Worm (Caenorhabditis elegans) whole organism, L4 larva: ENCODE measurements around the gene acr-2.

Source experiments
- D1046.2 ChIP-seq: fragments of 200-800 bp; sonication (Bioruptor generic); IDR thresholded peaks from 2 replicates; pipeline ENCODE4 v1.3.6; 2022; ENCODE audit warnings: missing genetic modification characterization, missing compliant biosample characterization
- F10B5.3 ChIP-seq: sonication (generic microtip); optimal IDR thresholded peaks from 2 replicates; lab custom pipeline; 2016; ENCODE audit warnings: mild to moderate bottlenecking, missing genetic modification characterization, missing compliant biosample characterization
- F26F4.8 ChIP-seq: fragments of 200-800 bp; sonication (Bioruptor generic); conservative IDR thresholded peaks from 2 replicates; pipeline ENCODE4 v1.3.6; 2022; ENCODE audit warnings: missing genetic modification characterization, missing compliant biosample characterization
- F37D6.2 ChIP-seq: sonication (generic microtip); optimal IDR thresholded peaks from 2 replicates; lab custom pipeline; 2016; ENCODE audit warnings: mild to moderate bottlenecking, missing genetic modification characterization, missing compliant biosample characterization
- F49E8.2 ChIP-seq: sonication (generic microtip); optimal IDR thresholded peaks from 2 replicates; lab custom pipeline; 2016; ENCODE audit warnings: missing compliant biosample characterization, mild to moderate bottlenecking, missing genetic modification characterization, borderline replicate concordance
- Y75B8A.6 ChIP-seq: fragments of 200-800 bp; sonication (Bioruptor generic); IDR thresholded peaks from 2 replicates; pipeline ENCODE4 v1.3.6; 2022; ENCODE audit warnings: missing genetic modification reagents, missing genetic modification characterization, missing compliant biosample characterization
- aha-1 ChIP-seq: fragments of 150-350 bp; peaks from one replicate; lab custom pipeline; 2014; ENCODE audit warnings: missing biosample characterization, missing genetic modification characterization
- aly-2 ChIP-seq: sonication (generic microtip); optimal IDR thresholded peaks from 2 replicates; lab custom pipeline; 2018; ENCODE audit warnings: missing biosample characterization, missing genetic modification characterization
- ama-1 ChIP-seq: fragments of 150-350 bp; optimal IDR thresholded peaks from 2 replicates; lab custom pipeline; 2014; ENCODE audit warnings: inconsistent platforms, mixed read lengths
- ceh-20 ChIP-seq: fragments of 200-800 bp; sonication (Bioruptor generic); IDR thresholded peaks from 2 replicates; pipeline ENCODE4 v1.3.6; 2022; ENCODE audit warnings: missing genetic modification reagents, missing genetic modification characterization, missing compliant biosample characterization
- ceh-32 ChIP-seq: sonication (generic microtip); optimal IDR thresholded peaks from 2 replicates; lab custom pipeline; 2016; ENCODE audit warnings: mild to moderate bottlenecking, missing genetic modification characterization, missing compliant biosample characterization; ENCODE audit not compliant: poor library complexity
- cey-2 ChIP-seq: sonication (generic microtip); optimal IDR thresholded peaks from 3 replicates; lab custom pipeline; 2017; ENCODE audit warnings: missing genetic modification characterization, mild to moderate bottlenecking, missing compliant biosample characterization, antibody characterized with exemption, borderline replicate concordance; ENCODE audit not compliant: insufficient read depth
- dmd-8 ChIP-seq: fragments of 200-800 bp; sonication (Bioruptor generic); IDR thresholded peaks from 2 replicates; pipeline ENCODE4 v1.3.6; 2022; ENCODE audit warnings: missing genetic modification characterization, missing compliant biosample characterization
- dmd-9 ChIP-seq: fragments of 200-800 bp; sonication (Bioruptor generic); IDR thresholded peaks from 2 replicates; pipeline ENCODE4 v1.3.6; 2022; ENCODE audit warnings: missing genetic modification reagents, missing genetic modification characterization, missing compliant biosample characterization
- duxl-1 ChIP-seq: sonication (generic microtip); optimal IDR thresholded peaks from 2 replicates; lab custom pipeline; 2016; ENCODE audit warnings: mild to moderate bottlenecking, missing genetic modification characterization, moderate library complexity, missing compliant biosample characterization; ENCODE audit not compliant: poor library complexity
- dve-1 ChIP-seq: sonication (generic microtip); optimal IDR thresholded peaks from 2 replicates; lab custom pipeline; 2017; ENCODE audit warnings: antibody characterized with exemption, mild to moderate bottlenecking, missing genetic modification characterization, missing compliant biosample characterization; ENCODE audit not compliant: insufficient read depth
- fkh-10 ChIP-seq: fragments of 150-350 bp; optimal IDR thresholded peaks from 2 replicates; lab custom pipeline; 2014; ENCODE audit warnings: missing biosample characterization, missing genetic modification reagents, missing genetic modification characterization
- hlh-30 ChIP-seq: sonication (generic microtip); optimal IDR thresholded peaks from 2 replicates; lab custom pipeline; 2017; ENCODE audit warnings: antibody characterized with exemption, mild to moderate bottlenecking, missing genetic modification characterization, missing compliant biosample characterization; ENCODE audit not compliant: insufficient read depth
- hmg-1.1 ChIP-seq: fragments of 200-800 bp; sonication (Bioruptor generic); IDR thresholded peaks from 2 replicates; pipeline ENCODE4 v1.3.6; 2022; ENCODE audit warnings: missing genetic modification reagents, missing genetic modification characterization, missing compliant biosample characterization
- lin-13 ChIP-seq: fragments of 150-350 bp; optimal IDR thresholded peaks from 2 replicates; lab custom pipeline; 2014; ENCODE audit warnings: missing biosample characterization, missing genetic modification reagents, missing genetic modification characterization
- lin-39 ChIP-seq: fragments of 150-350 bp; optimal IDR thresholded peaks from 2 replicates; lab custom pipeline; 2014; ENCODE audit warnings: missing biosample characterization, missing genetic modification reagents, missing genetic modification characterization
- mep-1 ChIP-seq: fragments of 150-350 bp; sonication (generic microtip); optimal IDR thresholded peaks from 3 replicates; lab custom pipeline; 2014; ENCODE audit warnings: missing biosample characterization, missing genetic modification characterization
- mxl-2 ChIP-seq: fragments of 200-800 bp; sonication (Bioruptor generic); conservative IDR thresholded peaks from 2 replicates; pipeline ENCODE4 v1.3.6; 2022; ENCODE audit warnings: missing genetic modification reagents, missing genetic modification characterization, missing compliant biosample characterization
- mxl-3 ChIP-seq: fragments of 200-800 bp; sonication (Bioruptor generic); optimal IDR thresholded peaks from 2 replicates; lab custom pipeline; 2018; ENCODE audit warnings: mild to moderate bottlenecking, missing genetic modification characterization, missing compliant biosample characterization
- nhr-237 ChIP-seq: sonication (generic microtip); optimal IDR thresholded peaks from 2 replicates; lab custom pipeline; 2017; ENCODE audit warnings: missing biosample characterization, missing genetic modification characterization
- nhr-25 ChIP-seq: sonication (generic microtip); optimal IDR thresholded peaks from 2 replicates; lab custom pipeline; 2017; ENCODE audit warnings: missing genetic modification characterization, mild to moderate bottlenecking, missing compliant biosample characterization, antibody characterized with exemption, moderate library complexity, borderline replicate concordance; ENCODE audit not compliant: insufficient read depth
- nhr-41 ChIP-seq: fragments of 200-800 bp; sonication (Bioruptor generic); IDR thresholded peaks from 2 replicates; pipeline ENCODE4 v1.3.6; 2022; ENCODE audit warnings: missing genetic modification reagents, missing genetic modification characterization, missing compliant biosample characterization
- nhr-42 ChIP-seq: fragments of 200-800 bp; sonication (Bioruptor generic); IDR thresholded peaks from 2 replicates; pipeline ENCODE4 v1.3.6; 2022; ENCODE audit warnings: missing genetic modification characterization, missing compliant biosample characterization
- nhr-48 ChIP-seq: sonication (generic microtip); optimal IDR thresholded peaks from 2 replicates; lab custom pipeline; 2016; ENCODE audit warnings: mild to moderate bottlenecking, missing genetic modification characterization, missing compliant biosample characterization
- rbr-2 ChIP-seq: sonication (generic microtip); optimal IDR thresholded peaks from 2 replicates; lab custom pipeline; 2016; ENCODE audit warnings: missing genotype, missing genetic modification characterization, missing compliant biosample characterization
- saeg-2 ChIP-seq: fragments of 200-800 bp; sonication (Bioruptor generic); IDR thresholded peaks from 2 replicates; pipeline ENCODE4 v1.3.6; 2022; ENCODE audit warnings: missing genetic modification reagents, missing genetic modification characterization, missing compliant biosample characterization
- skn-1 ChIP-seq: fragments of 150-350 bp; optimal IDR thresholded peaks from 2 replicates; lab custom pipeline; 2014; ENCODE audit warnings: missing biosample characterization, missing genetic modification characterization
- spr-1 ChIP-seq: sonication (generic microtip); optimal IDR thresholded peaks from 2 replicates; lab custom pipeline; 2016; ENCODE audit warnings: mild to moderate bottlenecking, missing genetic modification characterization, missing compliant biosample characterization
- tag-97 ChIP-seq: fragments of 200-800 bp; sonication (Bioruptor generic); IDR thresholded peaks from 2 replicates; pipeline ENCODE4 v1.3.6; 2022; ENCODE audit warnings: missing genetic modification characterization, missing compliant biosample characterization
- unc-39 ChIP-seq: sonication (generic microtip); optimal IDR thresholded peaks from 2 replicates; lab custom pipeline; 2017; ENCODE audit warnings: missing biosample characterization, missing genetic modification characterization
- unc-62 ChIP-seq, 3 experiments: fragments of 150-350 bp in 1 of 3; sonication (generic microtip); optimal IDR thresholded peaks in 2 of 3; peaks in 1 of 3; 1 replicate in 1 of 3; 2 replicates in 2 of 3; lab custom pipeline; 2014 to 2017; ENCODE audit warnings: missing biosample characterization in 3 of 3, missing genetic modification characterization in 3 of 3, missing genetic modification reagents in 3 of 3, missing genotype in 1 of 3
- zip-11 ChIP-seq: fragments of 200-800 bp; sonication (Bioruptor generic); IDR thresholded peaks from 2 replicates; pipeline ENCODE4 v1.3.6; 2022; ENCODE audit warnings: missing genetic modification characterization, missing compliant biosample characterization
- ztf-7 ChIP-seq: fragments of 150-350 bp; optimal IDR thresholded peaks from 2 replicates; lab custom pipeline; 2014; ENCODE audit warnings: missing biosample characterization, missing genetic modification characterization

The acr-2 gene

DNA sequence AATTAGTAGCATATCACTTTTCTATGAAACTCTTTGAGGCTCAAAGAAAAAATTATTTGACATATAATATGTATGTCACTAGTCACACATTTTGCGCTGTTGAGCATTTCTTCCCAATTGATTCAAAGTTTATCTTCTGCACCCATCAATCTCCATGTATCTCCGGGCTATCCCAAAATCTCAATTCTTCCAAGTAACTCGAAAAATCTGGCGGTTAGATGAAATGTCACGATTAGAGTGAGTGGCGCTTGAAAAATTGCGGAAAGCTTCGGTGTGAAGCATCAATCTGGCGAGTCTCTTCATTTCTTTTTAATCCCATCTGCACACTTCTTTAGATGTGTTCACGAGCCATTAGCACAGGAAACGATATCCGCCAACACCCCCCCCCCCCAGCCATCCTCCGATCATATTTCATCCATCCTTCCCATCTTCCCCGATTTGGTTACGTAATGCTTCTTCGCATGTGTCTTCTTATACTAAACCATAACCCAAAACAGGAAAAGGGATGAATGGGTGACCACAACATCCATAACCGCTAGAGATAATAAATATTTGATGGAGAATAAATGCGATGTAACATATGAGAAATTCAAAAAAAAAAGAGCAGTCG, 13.3 kb upstream of the acr-2 start:
- no peak for TF ChIP-seq mep-1 (tag; lab: Kevin White, UChicago)
- TF ChIP-seq nhr-25 (tag; lab: Kevin White, UChicago): no peak
- no peak for TF ChIP-seq duxl-1 (tag; lab: Kevin White, UChicago)
- peak in 1 of 2 experiments; percentile 89 for TF ChIP-seq unc-62 (GFP tag; optimal IDR thresholded peaks at IDR 0.05 in 1 of 2; lab: Kevin White, UChicago)
- TF ChIP-seq unc-62 (tag; optimal IDR thresholded peaks at IDR 0.05; lab: Kevin White, UChicago): no peak
- no peak for TF ChIP-seq cey-2 (tag; lab: Kevin White, UChicago)
- TF ChIP-seq fkh-10 (GFP tag; lab: Kevin White, UChicago): no peak
- TF ChIP-seq D1046.2 (GFP tag; lab: Robert Waterston, UW): no peak
- TF ChIP-seq aha-1 (tag; lab: Kevin White, UChicago): peak; percentile 63
- no peak for TF ChIP-seq skn-1 (tag; lab: Kevin White, UChicago)
- TF ChIP-seq lin-39: no peak
- TF ChIP-seq ceh-20 (GFP tag; lab: Robert Waterston, UW): 0 out of 2 replicates have a peak, but pooled peaks have one; percentile 16
- no peak for TF ChIP-seq unc-39 (tag; lab: Kevin White, UChicago)
- TF ChIP-seq saeg-2: no peak

DNA sequence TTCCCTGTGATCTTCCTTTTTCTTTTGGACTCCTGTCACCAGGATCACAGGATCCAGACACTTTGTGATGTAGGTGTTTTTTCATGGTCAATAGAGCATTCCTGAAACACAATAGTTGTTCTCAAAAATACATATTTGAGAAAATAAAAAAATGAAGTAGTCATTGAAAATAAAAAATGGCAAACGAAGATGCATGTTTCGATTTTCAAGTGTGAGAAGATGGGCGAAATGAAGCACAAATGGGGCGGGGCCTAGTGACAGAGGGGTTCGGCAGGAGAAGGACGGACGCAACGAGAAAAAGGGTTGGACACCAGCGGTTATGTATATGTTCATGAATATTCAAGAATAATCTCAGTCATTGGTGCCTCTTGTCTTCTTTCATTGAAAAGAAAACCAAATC, 12.4 kb upstream of the acr-2 start, which contains the start of gene F38B6.6:
F38B6.6 (minus strand) TSS at position 101 of the 400 bp plus-strand sequence.
- TF ChIP-seq ama-1 (lab: Kevin White, UChicago) (no peak), fkh-10 (GFP tag; lab: Kevin White, UChicago) (peak; percentile 11)

DNA sequence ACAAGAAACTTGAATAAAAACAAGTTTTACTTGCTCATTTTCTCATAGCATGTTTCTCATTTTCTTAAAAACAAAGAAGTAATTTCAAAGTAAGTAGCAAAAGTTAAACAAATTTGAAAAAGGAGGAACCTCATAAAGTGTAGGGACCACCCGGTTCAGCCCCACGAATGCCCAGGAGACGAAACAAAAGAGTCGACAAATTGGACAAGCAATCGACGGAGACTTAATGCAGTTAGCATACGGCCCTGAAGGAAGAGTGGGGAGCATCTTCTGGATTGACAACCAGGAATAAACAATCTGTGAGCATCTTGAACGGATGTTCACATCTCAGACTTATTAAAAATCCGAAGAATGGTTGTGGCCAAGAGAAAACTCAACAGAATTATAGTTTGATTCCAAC, 10.7 kb upstream of the acr-2 start:
- no peak for TF ChIP-seq fkh-10 (GFP tag; lab: Kevin White, UChicago)
- TF ChIP-seq tag-97 (GFP tag; lab: Robert Waterston, UW): no peak
- no peak for TF ChIP-seq mxl-2 (GFP tag; lab: Robert Waterston, UW)
- no peak for TF ChIP-seq hmg-1.1

DNA sequence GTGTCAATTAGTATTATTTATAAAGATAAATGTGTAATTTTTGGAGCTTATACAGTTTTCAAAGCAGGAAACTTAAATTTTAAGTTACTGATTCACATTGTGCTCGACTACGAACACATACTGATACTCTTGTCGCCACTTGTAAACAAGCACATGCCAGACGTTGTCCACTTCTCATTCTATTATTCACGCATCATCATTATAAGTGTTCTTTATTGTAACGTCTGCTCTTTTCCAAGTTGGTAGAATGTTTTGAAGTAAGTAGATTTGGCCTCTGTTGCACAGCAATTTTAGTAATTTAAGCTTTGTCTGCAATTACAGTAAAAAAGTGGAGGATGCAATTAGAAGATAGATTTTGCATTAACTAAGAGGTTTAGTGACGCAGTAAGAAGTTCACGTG, 9.5 kb upstream of the acr-2 start:
- TF ChIP-seq unc-62 (GFP tag; optimal IDR thresholded peaks at IDR 0.05 in 1 of 2; lab: Kevin White, UChicago): peak in 1 of 2 experiments; percentile 74
- no peak for TF ChIP-seq unc-62 (tag; optimal IDR thresholded peaks at IDR 0.05; lab: Kevin White, UChicago)
- no peak for TF ChIP-seq F10B5.3 (tag; lab: Kevin White, UChicago)

DNA sequence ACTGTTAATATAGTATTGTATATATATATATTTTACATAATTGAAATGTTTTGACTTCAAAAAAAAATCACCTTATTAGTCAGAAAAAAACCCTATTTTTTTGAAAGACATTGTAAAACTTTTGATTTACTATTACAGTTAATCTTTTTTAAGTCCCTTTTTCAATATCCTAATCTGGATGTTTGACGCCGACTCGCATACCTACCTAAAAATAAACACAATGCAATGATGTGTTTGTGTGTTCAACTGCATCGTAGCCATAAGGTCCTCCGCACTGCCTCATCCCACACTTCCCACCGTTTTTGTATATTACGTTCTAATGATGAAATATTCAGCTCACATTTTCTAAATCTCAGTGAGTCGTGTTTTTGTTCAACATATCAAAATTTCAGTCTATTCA, 9.0 kb upstream of the acr-2 start, which contains the start of gene F38B6.3:
F38B6.3 (plus strand) TSS at position 301 of the 400 bp plus-strand sequence.
- no peak for TF ChIP-seq zip-11
- TF ChIP-seq hlh-30: no peak
- no peak for TF ChIP-seq ztf-7
- TF ChIP-seq dmd-8 (GFP tag; lab: Robert Waterston, UW): no peak
- no peak for TF ChIP-seq lin-13 (GFP tag; lab: Kevin White, UChicago)
- no peak for TF ChIP-seq F49E8.2 (tag; lab: Kevin White, UChicago)
- TF ChIP-seq spr-1 (tag; lab: Kevin White, UChicago): no peak

DNA sequence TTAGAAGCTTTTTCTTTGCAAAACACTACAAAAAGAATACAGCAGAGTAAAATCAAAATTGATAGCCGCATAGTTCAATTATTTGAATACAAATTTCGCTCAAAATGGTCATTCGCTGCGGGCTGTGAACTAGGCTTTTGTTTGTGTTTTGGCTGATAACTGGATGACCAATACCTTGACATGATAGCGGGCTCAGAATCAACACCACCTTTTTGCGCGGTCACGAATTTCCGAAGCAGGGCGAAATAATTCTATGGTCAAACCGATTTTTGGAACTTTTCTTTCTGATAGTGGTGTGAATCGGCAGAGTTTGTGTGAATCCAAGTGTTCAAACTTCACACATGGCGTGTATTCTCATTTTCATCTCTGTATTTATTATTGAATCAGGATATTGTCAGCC, 4.1 kb upstream of the acr-2 start, which contains the start of the genes F38B6.7 and F38B6.2:
F38B6.7 (minus strand) TSS at position 101 of the 400 bp plus-strand sequence.
F38B6.2 (plus strand) TSS at position 267 of the 400 bp plus-strand sequence.
- TF ChIP-seq rbr-2 (no peak), nhr-41 (no peak), F37D6.2 (tag; lab: Kevin White, UChicago) (no peak), dmd-9 (no peak), F26F4.8 (GFP tag; lab: Robert Waterston, UW) (no peak), Y75B8A.6 (GFP tag; lab: Robert Waterston, UW) (no peak), nhr-48 (no peak), nhr-237 (tag; lab: Kevin White, UChicago) (no peak), dve-1 (tag; lab: Kevin White, UChicago) (no peak), aly-2 (no peak), nhr-42 (GFP tag; lab: Robert Waterston, UW) (no peak), ceh-32 (tag; lab: Kevin White, UChicago) (no peak), mep-1 (tag; lab: Kevin White, UChicago) (no peak), mxl-3 (GFP tag; lab: Kevin White, UChicago) (no peak)
- TF ChIP-seq, all 104 proteins: peak for 0
